Fruit fly (Drosophila melanogaster) whole organism, prepupa: ENCODE results near the gene arm.

Experiments
- Blimp-1 ChIP-seq: fragments of 200-800 bp; sonication (Bioruptor generic); optimal IDR thresholded peaks from 3 replicates; lab custom pipeline; 2017; ENCODE audit warnings: missing biosample characterization, missing genetic modification characterization, mild to moderate bottlenecking, moderate library complexity, missing genetic modification reagents
- CG10631 ChIP-seq: fragments of 200-800 bp; sonication (Bioruptor generic); optimal IDR thresholded peaks from 2 replicates; lab custom pipeline; 2016; ENCODE audit warnings: missing biosample characterization, missing genetic modification characterization
- CG10669 ChIP-seq: fragments of 200-800 bp; sonication (Bioruptor generic); optimal IDR thresholded peaks from 3 replicates; lab custom pipeline; 2018; ENCODE audit warnings: missing biosample characterization, mild to moderate bottlenecking, missing genetic modification characterization, moderate library complexity
- CG11294 ChIP-seq: fragments of 200-800 bp; sonication (Bioruptor generic); IDR thresholded peaks from 2 replicates; pipeline ENCODE4 v1.3.6; 2022; ENCODE audit warnings: missing biosample characterization, missing genetic modification characterization
- CG11762 ChIP-seq: fragments of 200-800 bp; sonication (Bioruptor generic); optimal IDR thresholded peaks from 3 replicates; lab custom pipeline; 2016; ENCODE audit warnings: missing biosample characterization, missing genetic modification characterization; ENCODE audit not compliant: insufficient read depth
- CG15336 ChIP-seq: fragments of 200-800 bp; sonication (Bioruptor generic); IDR thresholded peaks from 2 replicates; pipeline ENCODE4 v1.3.6; 2022; ENCODE audit warnings: missing biosample characterization, missing genetic modification characterization
- CG1621 ChIP-seq: fragments of 200-800 bp; sonication (Bioruptor generic); optimal IDR thresholded peaks from 3 replicates; lab custom pipeline; 2018; ENCODE audit warnings: missing biosample characterization, mild to moderate bottlenecking, missing genetic modification characterization
- CG31627 ChIP-seq: fragments of 200-800 bp; sonication (Bioruptor generic); optimal IDR thresholded peaks from 3 replicates; lab custom pipeline; 2016; ENCODE audit warnings: missing biosample characterization, missing genetic modification characterization
- CG32006 ChIP-seq: fragments of 200-800 bp; sonication (Bioruptor generic); optimal IDR thresholded peaks from 3 replicates; lab custom pipeline; 2017; ENCODE audit warnings: missing biosample characterization, mild to moderate bottlenecking, missing genetic modification characterization
- CG3919 ChIP-seq: fragments of 200-800 bp; sonication (Bioruptor generic); optimal IDR thresholded peaks from 3 replicates; lab custom pipeline; 2016; ENCODE audit warnings: missing biosample characterization, missing genetic modification characterization
- CG6163 ChIP-seq: fragments of 200-800 bp; sonication (Bioruptor generic); IDR thresholded peaks from 3 replicates; pipeline ENCODE4 v1.3.6; 2022; ENCODE audit warnings: missing biosample characterization, missing genetic modification characterization
- CG7368 ChIP-seq: fragments of 200-800 bp; sonication (Bioruptor generic); optimal IDR thresholded peaks from 3 replicates; lab custom pipeline; 2016; ENCODE audit warnings: missing biosample characterization, missing genetic modification characterization
- CG8119 ChIP-seq: fragments of 200-800 bp; sonication (Bioruptor generic); IDR thresholded peaks from 3 replicates; pipeline ENCODE4 v1.3.6; 2022; ENCODE audit warnings: missing biosample characterization, missing genetic modification characterization
- CG8319 ChIP-seq: fragments of 200-800 bp; sonication (Bioruptor generic); optimal IDR thresholded peaks from 3 replicates; lab custom pipeline; 2016; ENCODE audit warnings: missing biosample characterization, missing genetic modification characterization
- CG8632 ChIP-seq: fragments of 200-800 bp; sonication (Bioruptor generic); optimal IDR thresholded peaks from 3 replicates; lab custom pipeline; 2016; ENCODE audit warnings: missing biosample characterization, missing genetic modification characterization
- CG9139 ChIP-seq: fragments of 200-800 bp; sonication (Bioruptor generic); optimal IDR thresholded peaks from 3 replicates; lab custom pipeline; 2017; ENCODE audit warnings: missing biosample characterization, mild to moderate bottlenecking, missing genetic modification characterization
- Eip78C ChIP-seq: fragments of 200-800 bp; sonication (Bioruptor generic); peaks from one replicate; lab custom pipeline; 2016; ENCODE audit warnings: missing biosample characterization, missing genetic modification characterization
- Ets21C ChIP-seq: fragments of 200-800 bp; sonication (Bioruptor generic); optimal IDR thresholded peaks from 3 replicates; lab custom pipeline; 2016; ENCODE audit warnings: missing biosample characterization, missing genetic modification characterization
- Ets96B ChIP-seq: fragments of 200-800 bp; optimal IDR thresholded peaks from 2 replicates; lab custom pipeline; 2019; ENCODE audit warnings: missing biosample characterization, mild to moderate bottlenecking, missing genetic modification characterization, moderate library complexity
- Hr39 ChIP-seq: fragments of 200-800 bp; sonication (Bioruptor generic); optimal IDR thresholded peaks from 2 replicates; lab custom pipeline; 2016; ENCODE audit warnings: missing biosample characterization, missing genetic modification characterization
- Hr4 ChIP-seq: fragments of 200-800 bp; sonication (Bioruptor generic); optimal IDR thresholded peaks from 3 replicates; lab custom pipeline; 2016; ENCODE audit warnings: missing biosample characterization, missing genetic modification characterization
- Lpt ChIP-seq: fragments of 200-800 bp; sonication (Bioruptor generic); optimal IDR thresholded peaks from 3 replicates; lab custom pipeline; 2016; ENCODE audit warnings: missing biosample characterization, missing genetic modification characterization
- Met ChIP-seq: fragments of 200-800 bp; sonication (Bioruptor generic); optimal IDR thresholded peaks from 3 replicates; lab custom pipeline; 2016; ENCODE audit warnings: missing biosample characterization, missing genetic modification characterization
- OdsH ChIP-seq: fragments of 200-800 bp; sonication (Bioruptor generic); optimal IDR thresholded peaks from 3 replicates; lab custom pipeline; 2016; ENCODE audit warnings: missing biosample characterization, missing genetic modification characterization
- Smox ChIP-seq: fragments of 200-800 bp; sonication (Bioruptor generic); optimal IDR thresholded peaks from 3 replicates; lab custom pipeline; 2016; ENCODE audit warnings: missing biosample characterization, missing genetic modification characterization
- Sox102F ChIP-seq: fragments of 200-800 bp; sonication (Bioruptor generic); optimal IDR thresholded peaks from 2 replicates; lab custom pipeline; 2016; ENCODE audit warnings: missing biosample characterization, mild to moderate bottlenecking, missing genetic modification characterization
- Sox14 ChIP-seq: fragments of 200-800 bp; sonication (Bioruptor generic); optimal IDR thresholded peaks from 3 replicates; lab custom pipeline; 2016; ENCODE audit warnings: missing biosample characterization, missing genetic modification characterization
- achi ChIP-seq: fragments of 200-800 bp; sonication (Bioruptor generic); optimal IDR thresholded peaks from 3 replicates; lab custom pipeline; 2016; ENCODE audit warnings: missing biosample characterization, missing genetic modification characterization
- acj6 ChIP-seq: fragments of 200-800 bp; sonication (Bioruptor generic); optimal IDR thresholded peaks from 3 replicates; lab custom pipeline; 2016; ENCODE audit warnings: missing biosample characterization, missing genetic modification characterization
- cyc ChIP-seq: fragments of 200-800 bp; sonication (Bioruptor generic); optimal IDR thresholded peaks from 3 replicates; lab custom pipeline; 2016; ENCODE audit warnings: missing biosample characterization, missing genetic modification characterization
- dac ChIP-seq: fragments of 200-800 bp; sonication (Bioruptor generic); optimal IDR thresholded peaks from 2 replicates; lab custom pipeline; 2017; ENCODE audit warnings: missing biosample characterization, mild to moderate bottlenecking, missing genetic modification characterization
- eg ChIP-seq: fragments of 200-800 bp; sonication (Bioruptor generic); IDR thresholded peaks from 3 replicates; pipeline ENCODE4 v1.3.6; 2022; ENCODE audit warnings: missing biosample characterization, missing genetic modification characterization
- fd59A ChIP-seq: fragments of 200-800 bp; sonication (Bioruptor generic); optimal IDR thresholded peaks from 2 replicates; lab custom pipeline; 2017; ENCODE audit warnings: missing biosample characterization, mild to moderate bottlenecking, missing genetic modification characterization, missing genetic modification reagents
- fd85E ChIP-seq: fragments of 200-800 bp; sonication (Bioruptor generic); optimal IDR thresholded peaks from 3 replicates; lab custom pipeline; 2016; ENCODE audit warnings: missing biosample characterization, missing genetic modification characterization
- fkh ChIP-seq: fragments of 200-800 bp; sonication (Bioruptor generic); optimal IDR thresholded peaks from 3 replicates; lab custom pipeline; 2017; ENCODE audit warnings: missing biosample characterization, mild to moderate bottlenecking, missing genetic modification characterization, moderate library complexity
- net ChIP-seq: fragments of 200-800 bp; sonication (Bioruptor generic); optimal IDR thresholded peaks from 3 replicates; lab custom pipeline; 2016; ENCODE audit warnings: missing biosample characterization, missing genetic modification characterization
- pdm3 ChIP-seq: fragments of 200-800 bp; sonication (Bioruptor generic); optimal IDR thresholded peaks from 3 replicates; lab custom pipeline; 2016; ENCODE audit warnings: missing biosample characterization, missing genetic modification characterization
- salr ChIP-seq, 2 experiments: fragments of 200-800 bp; sonication (Bioruptor generic); optimal IDR thresholded peaks; 3 replicates each; lab custom pipeline; 2016 to 2018; ENCODE audit warnings: missing biosample characterization in 2 of 2, missing genetic modification characterization in 2 of 2, mild to moderate bottlenecking in 1 of 2
- spab ChIP-seq: fragments of 200-800 bp; sonication (Bioruptor generic); optimal IDR thresholded peaks from 2 replicates; lab custom pipeline; 2017; ENCODE audit warnings: missing biosample characterization, mild to moderate bottlenecking, missing genetic modification characterization, missing genetic modification reagents
- svp ChIP-seq: fragments of 200-800 bp; sonication (Bioruptor generic); peaks from one replicate; lab custom pipeline; 2016; ENCODE audit warnings: missing biosample characterization, missing genetic modification characterization
- topi ChIP-seq: fragments of 200-800 bp; sonication (Bioruptor generic); optimal IDR thresholded peaks from 3 replicates; lab custom pipeline; 2016; ENCODE audit warnings: missing biosample characterization, missing genetic modification characterization
- vri ChIP-seq: fragments of 200-800 bp; sonication (Bioruptor generic); optimal IDR thresholded peaks from 3 replicates; lab custom pipeline; 2016; ENCODE audit warnings: missing biosample characterization, mild to moderate bottlenecking, missing genetic modification characterization

Gene arm

dm6 chrX:1858867-1859266 is 41.6 kb downstream of the arm start, which contains the start of gene Lamtor5 (continued):
- peak; percentile 45 for TF ChIP-seq Hr4 (GFP tag; lab: Kevin White, UChicago)
- TF ChIP-seq CG7368: peak; percentile 52
- TF ChIP-seq Ets96B (tag; lab: Kevin White, UChicago): peak; percentile 36
- TF ChIP-seq Ets21C (GFP tag; lab: Kevin White, UChicago): peak; percentile 6
- no peak for TF ChIP-seq Lpt (GFP tag; lab: Kevin White, UChicago)
- TF ChIP-seq CG8632 (GFP tag; lab: Kevin White, UChicago): peak; percentile 36
- peak; percentile 83 for TF ChIP-seq svp (GFP tag; lab: Kevin White, UChicago)
- TF ChIP-seq CG15336: peak; percentile 55
- TF ChIP-seq CG10631 (GFP tag; lab: Kevin White, UChicago): peak; percentile 48
- peak; percentile 82 for TF ChIP-seq Sox14 (GFP tag; lab: Kevin White, UChicago)
- peak; percentile 45 for TF ChIP-seq vri (GFP tag; lab: Kevin White, UChicago)
- peak; percentile 42; the same call in 1 of the 3 replicates for TF ChIP-seq eg (GFP tag; lab: Robert Waterston, UW)
- peak; percentile 39 for TF ChIP-seq CG10669 (GFP tag; lab: Kevin White, UChicago)
- TF ChIP-seq net (GFP tag; lab: Kevin White, UChicago): peak; percentile 44
- peak; percentile 14 for TF ChIP-seq cyc
- peak; percentile 38 for TF ChIP-seq CG3919 (GFP tag; lab: Kevin White, UChicago)
- no peak for TF ChIP-seq CG1621 (tag; lab: Kevin White, UChicago)
- peak; percentile 51 for TF ChIP-seq Smox (GFP tag; lab: Kevin White, UChicago)
- TF ChIP-seq CG6163: peak; percentile 63
- no peak for TF ChIP-seq salr (GFP tag; optimal IDR thresholded peaks at IDR 0.05; lab: Kevin White, UChicago)
- no peak for TF ChIP-seq fkh (GFP tag; lab: Kevin White, UChicago)
- no peak for TF ChIP-seq CG11294 (GFP tag; lab: Robert Waterston, UW)
- TF ChIP-seq Sox102F (GFP tag; lab: Kevin White, UChicago): peak; percentile 69
- peak; percentile 70 for TF ChIP-seq topi (GFP tag; lab: Kevin White, UChicago)
- peak; percentile 25; the same call in 1 of the 3 replicates for TF ChIP-seq CG8119 (GFP tag; lab: Robert Waterston, UW)
- no peak for TF ChIP-seq dac (GFP tag; lab: Kevin White, UChicago)
- TF ChIP-seq CG31627 (GFP tag; lab: Kevin White, UChicago): peak; percentile 47

- TF ChIP-seq fd59A (GFP tag; lab: Kevin White, UChicago): no peak
- TF ChIP-seq Smox (GFP tag; lab: Kevin White, UChicago): no peak
- peak; percentile 94 for TF ChIP-seq Blimp-1
Observed at dm6 chrX:1856605-1857004, 43.8 kb downstream of the arm start.

- peak; percentile 76 for TF ChIP-seq svp (GFP tag; lab: Kevin White, UChicago)
- no peak for TF ChIP-seq spab (GFP tag; lab: Kevin White, UChicago)
- TF ChIP-seq Eip78C: peak; percentile 43
- peak; percentile 62 for TF ChIP-seq vri (GFP tag; lab: Kevin White, UChicago)
Observed at dm6 chrX:1854873-1855272, 45.6 kb downstream of the arm start.

dm6 chrX:1854070-1854469 is 46.4 kb downstream of the arm start:
- TF ChIP-seq fkh (GFP tag; lab: Kevin White, UChicago) (peak; percentile 81), svp (GFP tag; lab: Kevin White, UChicago) (peak; percentile 27), pdm3 (GFP tag; lab: Kevin White, UChicago) (no peak)

- TF ChIP-seq Smox (GFP tag; lab: Kevin White, UChicago) (peak; percentile 30), svp (GFP tag; lab: Kevin White, UChicago) (peak; percentile 42), CG8319 (GFP tag; lab: Kevin White, UChicago) (no peak), Hr4 (GFP tag; lab: Kevin White, UChicago) (peak; percentile 18), Eip78C (peak; percentile 70), topi (GFP tag; lab: Kevin White, UChicago) (peak; percentile 11), acj6 (GFP tag; lab: Kevin White, UChicago) (peak; percentile 2), pdm3 (GFP tag; lab: Kevin White, UChicago) (peak; percentile 14), Hr39 (GFP tag; lab: Kevin White, UChicago) (peak; percentile 27), Ets21C (GFP tag; lab: Kevin White, UChicago) (peak; percentile 1), CG31627 (GFP tag; lab: Kevin White, UChicago) (peak; percentile 5), CG7368 (no peak), OdsH (GFP tag; lab: Kevin White, UChicago) (peak; percentile 18), vri (GFP tag; lab: Kevin White, UChicago) (peak; percentile 85), cyc (peak; percentile 7), Met (GFP tag; lab: Kevin White, UChicago) (peak; percentile 42), Sox102F (GFP tag; lab: Kevin White, UChicago) (peak; percentile 21), CG32006 (GFP tag; lab: Kevin White, UChicago) (peak; percentile 41), CG9139 (GFP tag; lab: Kevin White, UChicago) (no peak), achi (peak; percentile 9), fd85E (no peak), fkh (GFP tag; lab: Kevin White, UChicago) (peak; percentile 69), CG11762 (no peak)
Observed at dm6 chrX:1849914-1850313, 50.5 kb downstream of the arm start.
